Fruit fly (Drosophila melanogaster) whole organism, embryonic: Measurements from ENCODE around the gene CG15322.

Experiments
- Adf1 ChIP-seq: fragments of 200-800 bp; sonication (Bioruptor generic); IDR thresholded peaks from 2 replicates; pipeline ENCODE4 v1.3.6; 2022; ENCODE audit warnings: missing biosample characterization, missing genetic modification characterization
- Aef1 ChIP-seq: fragments of 200-800 bp; sonication (Bioruptor generic); IDR thresholded peaks from 3 replicates; pipeline ENCODE4 v1.3.6; 2022; ENCODE audit warnings: missing biosample characterization, missing genetic modification characterization
- Atf6 ChIP-seq: fragments of 200-800 bp; sonication (Bioruptor generic); IDR thresholded peaks from 2 replicates; pipeline ENCODE4 v1.3.6; 2022; ENCODE audit warnings: missing biosample characterization, missing genetic modification characterization
- BEAF-32 ChIP-seq: fragments of 200-800 bp; sonication (Bioruptor generic); optimal IDR thresholded peaks from 3 replicates; lab custom pipeline; 2017; ENCODE audit warnings: missing biosample characterization, missing genetic modification characterization, mild to moderate bottlenecking, moderate library complexity, missing genetic modification reagents
- BtbVII ChIP-seq: fragments of 200-800 bp; sonication (Bioruptor generic); optimal IDR thresholded peaks from 3 replicates; lab custom pipeline; 2017; ENCODE audit warnings: missing biosample characterization, mild to moderate bottlenecking, missing genetic modification characterization
- CG10565 ChIP-seq: fragments of 200-800 bp; sonication (Bioruptor generic); optimal IDR thresholded peaks from 3 replicates; lab custom pipeline; 2016; ENCODE audit warnings: missing biosample characterization, mild to moderate bottlenecking, missing genetic modification characterization
- CG10959 ChIP-seq: fragments of 200-800 bp; sonication (Bioruptor generic); IDR thresholded peaks from 2 replicates; pipeline ENCODE4 v1.3.6; 2022; ENCODE audit warnings: missing biosample characterization, missing genetic modification characterization
- CG11247 ChIP-seq: fragments of 200-800 bp; sonication (Bioruptor generic); IDR thresholded peaks from 2 replicates; pipeline ENCODE4 v1.3.6; 2022; ENCODE audit warnings: missing biosample characterization, missing genetic modification characterization
- CG11723 ChIP-seq: fragments of 200-800 bp; sonication (Bioruptor generic); optimal IDR thresholded peaks from 2 replicates; lab custom pipeline; 2017; ENCODE audit warnings: missing biosample characterization, mild to moderate bottlenecking, missing genetic modification characterization
- CG13624 ChIP-seq: fragments of 200-800 bp; sonication (Bioruptor generic); optimal IDR thresholded peaks from 2 replicates; lab custom pipeline; 2016; ENCODE audit warnings: missing biosample characterization, missing genetic modification characterization
- CG15601 ChIP-seq: fragments of 200-800 bp; sonication (Bioruptor generic); optimal IDR thresholded peaks from 3 replicates; lab custom pipeline; 2019; ENCODE audit warnings: missing biosample characterization, mild to moderate bottlenecking, missing genetic modification characterization, moderate library complexity
- CG16815 ChIP-seq: fragments of 200-800 bp; sonication (Bioruptor generic); optimal IDR thresholded peaks from 3 replicates; lab custom pipeline; 2017; ENCODE audit warnings: missing biosample characterization, mild to moderate bottlenecking, missing genetic modification characterization
- CG17612 ChIP-seq: fragments of 200-800 bp; sonication (Bioruptor generic); IDR thresholded peaks from 2 replicates; pipeline ENCODE4 v1.3.6; 2022; ENCODE audit warnings: missing biosample characterization, missing genetic modification characterization
- CG18011 ChIP-seq: fragments of 200-800 bp; sonication (Bioruptor generic); optimal IDR thresholded peaks from 2 replicates; lab custom pipeline; 2017; ENCODE audit warnings: missing biosample characterization, missing genetic modification characterization, mild to moderate bottlenecking, moderate library complexity, missing genotype
- CG18599 ChIP-seq: fragments of 200-800 bp; sonication (Bioruptor generic); optimal IDR thresholded peaks from 3 replicates; lab custom pipeline; 2017; ENCODE audit warnings: missing biosample characterization, missing genetic modification characterization, mild to moderate bottlenecking, moderate library complexity, missing genetic modification reagents
- CG2202 ChIP-seq: fragments of 200-800 bp; sonication (Bioruptor generic); optimal IDR thresholded peaks from 2 replicates; lab custom pipeline; 2018; ENCODE audit warnings: missing biosample characterization, mild to moderate bottlenecking, missing genetic modification characterization
- CG31388 ChIP-seq: fragments of 200-800 bp; sonication (Bioruptor generic); optimal IDR thresholded peaks from 2 replicates; lab custom pipeline; 2016; ENCODE audit warnings: missing biosample characterization, missing genetic modification characterization
- CG3163 ChIP-seq: fragments of 200-800 bp; sonication (Bioruptor generic); optimal IDR thresholded peaks from 3 replicates; lab custom pipeline; 2016; ENCODE audit warnings: missing biosample characterization, missing genetic modification characterization
- CG3407 ChIP-seq: fragments of 200-800 bp; sonication (Bioruptor generic); optimal IDR thresholded peaks from 2 replicates; lab custom pipeline; 2018; ENCODE audit warnings: missing biosample characterization, mild to moderate bottlenecking, missing genetic modification characterization
- CG4730 ChIP-seq: fragments of 200-800 bp; sonication (Bioruptor generic); IDR thresholded peaks from 2 replicates; pipeline ENCODE4 v1.3.6; 2022; ENCODE audit warnings: missing biosample characterization, missing genetic modification characterization
- CG6654 ChIP-seq: fragments of 200-800 bp; sonication (Bioruptor generic); optimal IDR thresholded peaks from 2 replicates; lab custom pipeline; 2017; ENCODE audit warnings: missing biosample characterization, mild to moderate bottlenecking, missing genetic modification characterization
- CG6683 ChIP-seq: fragments of 200-800 bp; sonication (Bioruptor generic); optimal IDR thresholded peaks from 2 replicates; lab custom pipeline; 2017; ENCODE audit warnings: missing biosample characterization, mild to moderate bottlenecking, missing genetic modification characterization, missing genetic modification reagents
- CG6813 ChIP-seq: fragments of 200-800 bp; sonication (Bioruptor generic); optimal IDR thresholded peaks from 2 replicates; lab custom pipeline; 2017; ENCODE audit warnings: missing biosample characterization, missing genetic modification characterization, mild to moderate bottlenecking, moderate library complexity, missing genetic modification reagents
- CG8944 ChIP-seq: fragments of 200-800 bp; sonication (Bioruptor generic); optimal IDR thresholded peaks from 3 replicates; lab custom pipeline; 2016; ENCODE audit warnings: missing biosample characterization, missing genetic modification characterization
- CG9437 ChIP-seq: fragments of 200-800 bp; sonication (Bioruptor generic); optimal IDR thresholded peaks from 2 replicates; lab custom pipeline; 2018; ENCODE audit warnings: missing biosample characterization, mild to moderate bottlenecking, missing genetic modification characterization
- Doc3 ChIP-seq: fragments of 200-800 bp; sonication (Bioruptor generic); IDR thresholded peaks from 3 replicates; pipeline ENCODE4 v1.3.6; 2022; ENCODE audit warnings: missing biosample characterization, missing genetic modification characterization; ENCODE audit not compliant: partially characterized antibody
- Dp ChIP-seq: fragments of 200-800 bp; sonication (Bioruptor generic); optimal IDR thresholded peaks from 2 replicates; lab custom pipeline; 2018; ENCODE audit warnings: missing biosample characterization, mild to moderate bottlenecking, missing genetic modification characterization, moderate library complexity
- Drgx ChIP-seq: fragments of 200-800 bp; sonication (Bioruptor generic); IDR thresholded peaks from 2 replicates; pipeline ENCODE4 v1.3.6; 2022; ENCODE audit warnings: missing biosample characterization, missing genetic modification characterization
- Elba2 ChIP-seq: fragments of 200-800 bp; sonication (Bioruptor generic); optimal IDR thresholded peaks from 3 replicates; lab custom pipeline; 2016; ENCODE audit warnings: missing biosample characterization, missing genetic modification characterization
- Hey ChIP-seq: fragments of 200-800 bp; sonication (Bioruptor generic); optimal IDR thresholded peaks from 3 replicates; lab custom pipeline; 2018; ENCODE audit warnings: missing biosample characterization, mild to moderate bottlenecking, missing genetic modification characterization
- Hr51 ChIP-seq, 2 experiments: fragments of 200-800 bp; sonication (Bioruptor generic); optimal IDR thresholded peaks; 2 replicates in 1 of 2; 3 replicates in 1 of 2; lab custom pipeline; 2016 to 2018; ENCODE audit warnings: missing biosample characterization in 2 of 2, missing genetic modification characterization in 2 of 2, mild to moderate bottlenecking in 1 of 2, moderate library complexity in 1 of 2
- Myb ChIP-seq: fragments of 200-800 bp; sonication (Bioruptor generic); optimal IDR thresholded peaks from 2 replicates; lab custom pipeline; 2016; ENCODE audit warnings: missing biosample characterization, missing genetic modification characterization
- Rfx ChIP-seq: fragments of 200-800 bp; sonication (Bioruptor generic); IDR thresholded peaks from 2 replicates; pipeline ENCODE4 v1.3.6; 2022; ENCODE audit warnings: missing biosample characterization, missing genetic modification characterization
- Scr ChIP-seq: fragments of 200-800 bp; sonication (Bioruptor generic); IDR thresholded peaks from 2 replicates; pipeline ENCODE4 v1.3.6; 2022; ENCODE audit warnings: missing biosample characterization, missing genetic modification characterization; ENCODE audit not compliant: partially characterized antibody
- Six4 ChIP-seq: fragments of 200-800 bp; sonication (Bioruptor generic); optimal IDR thresholded peaks from 2 replicates; lab custom pipeline; 2016; ENCODE audit warnings: missing biosample characterization, missing genetic modification characterization
- TFAM ChIP-seq: fragments of 200-800 bp; sonication (Bioruptor generic); optimal IDR thresholded peaks from 2 replicates; lab custom pipeline; 2017; ENCODE audit warnings: missing biosample characterization, missing genetic modification characterization, inconsistent platforms
- bab2 ChIP-seq: fragments of 200-800 bp; sonication (Bioruptor generic); optimal IDR thresholded peaks from 2 replicates; lab custom pipeline; 2016; ENCODE audit warnings: missing biosample characterization, missing genetic modification characterization
- eyg ChIP-seq: fragments of 200-800 bp; sonication (Bioruptor generic); optimal IDR thresholded peaks from 3 replicates; lab custom pipeline; 2016; ENCODE audit warnings: missing biosample characterization, missing genetic modification characterization
- fru ChIP-seq: fragments of >200 bp; optimal IDR thresholded peaks from 2 replicates; lab custom pipeline; 2017
- ftz-f1 ChIP-seq: fragments of 200-800 bp; sonication (Bioruptor generic); optimal IDR thresholded peaks from 2 replicates; lab custom pipeline; 2016; ENCODE audit warnings: missing biosample characterization, missing genetic modification characterization
- gsb-n ChIP-seq: fragments of 200-800 bp; sonication (Bioruptor generic); optimal IDR thresholded peaks from 3 replicates; lab custom pipeline; 2018; ENCODE audit warnings: missing biosample characterization, mild to moderate bottlenecking, missing genetic modification characterization
- hkb ChIP-seq, 2 experiments: fragments of 200-800 bp in 1 of 2; fragments of >200 bp in 1 of 2; sonication (Bioruptor generic) in 1 of 2; IDR thresholded peaks in 1 of 2; optimal IDR thresholded peaks in 1 of 2; 2 replicates each; pipeline versions ENCODE4 v1.3.6 to Lab custom; 2017 to 2022; ENCODE audit warnings: missing biosample characterization in 1 of 2, missing genetic modification characterization in 1 of 2
- ind ChIP-seq: fragments of 200-800 bp; sonication (Bioruptor generic); optimal IDR thresholded peaks from 3 replicates; lab custom pipeline; 2016; ENCODE audit warnings: missing biosample characterization, missing genetic modification characterization
- inv ChIP-seq: fragments of 200-800 bp; sonication (Bioruptor generic); IDR thresholded peaks from 2 replicates; pipeline ENCODE4 v1.3.6; 2022; ENCODE audit warnings: missing biosample characterization, missing genetic modification characterization; ENCODE audit not compliant: partially characterized antibody
- psq ChIP-seq: fragments of 200-800 bp; sonication (Bioruptor generic); optimal IDR thresholded peaks from 2 replicates; lab custom pipeline; 2017; ENCODE audit warnings: missing biosample characterization, missing genetic modification characterization
- rib ChIP-seq: fragments of 200-800 bp; sonication (Bioruptor generic); IDR thresholded peaks from 2 replicates; pipeline ENCODE4 v1.3.6; 2022; ENCODE audit warnings: missing biosample characterization, missing genetic modification characterization
- slou ChIP-seq: fragments of 200-800 bp; sonication (Bioruptor generic); optimal IDR thresholded peaks from 3 replicates; lab custom pipeline; 2016; ENCODE audit warnings: missing biosample characterization, missing genetic modification characterization
- unc-4 ChIP-seq: fragments of 200-800 bp; sonication (Bioruptor generic); IDR thresholded peaks from 2 replicates; pipeline ENCODE4 v1.3.6; 2022; ENCODE audit warnings: missing biosample characterization, missing genetic modification characterization; ENCODE audit not compliant: partially characterized antibody
- vvl ChIP-seq: fragments of 200-800 bp; sonication (Bioruptor generic); IDR thresholded peaks from 2 replicates; pipeline ENCODE4 v1.3.6; 2022; ENCODE audit warnings: missing biosample characterization, missing genetic modification characterization
- yki ChIP-seq: fragments of >200 bp; optimal IDR thresholded peaks from 3 replicates; lab custom pipeline; 2018

Gene CG15322

DNA sequence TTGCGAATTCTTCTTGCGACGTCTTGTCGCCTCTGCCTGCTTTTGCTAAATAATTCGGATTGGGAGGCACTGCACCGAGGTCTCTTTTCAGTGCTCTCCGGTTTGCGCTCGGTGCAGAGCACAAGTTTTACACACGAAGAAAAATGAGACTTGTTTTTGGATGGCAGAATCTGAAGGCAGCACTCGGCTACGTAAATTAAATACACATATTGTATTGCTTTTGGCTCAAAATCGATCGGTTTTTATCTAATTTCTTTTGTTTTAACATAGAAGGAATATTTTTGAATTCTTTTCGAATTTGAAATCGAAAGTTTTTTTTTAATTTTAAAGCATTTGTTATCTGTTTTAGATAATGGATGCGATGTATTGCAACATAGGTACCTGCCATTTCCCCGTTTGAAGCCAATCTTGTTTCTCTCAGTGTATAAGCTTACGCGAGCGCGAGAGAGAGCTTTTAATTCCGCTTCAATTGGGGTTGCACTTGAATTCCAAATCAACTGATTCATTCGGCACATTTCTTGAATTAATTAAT, 40.2 kb downstream of the CG15322 start, which contains the start of gene AnxB10 (continued):
- TF ChIP-seq CG10959 (GFP tag; lab: Robert Waterston, UW) = no peak
- no peak for TF ChIP-seq CG18011
- peak; percentile 31 for TF ChIP-seq bab2 (GFP tag; lab: Kevin White, UChicago)
- TF ChIP-seq Six4 (GFP tag; lab: Kevin White, UChicago) = peak; percentile 61
- TF ChIP-seq CG4730 = 0 out of 2 replicates have a peak, but pooled peaks have one; percentile 47
- TF ChIP-seq Elba2 (GFP tag; lab: Kevin White, UChicago) = no peak
- TF ChIP-seq unc-4 (GFP tag; lab: Robert Waterston, UW) = no peak
- peak; percentile 47 for TF ChIP-seq CG8944 (GFP tag; lab: Kevin White, UChicago)
- no peak for TF ChIP-seq Scr
- no peak for TF ChIP-seq CG17612 (GFP tag; lab: Robert Waterston, UW)
- TF ChIP-seq hkb (optimal IDR thresholded peaks at IDR 0.05; lab: Kevin White, UChicago) = no peak
- TF ChIP-seq hkb (GFP tag; IDR thresholded peaks at IDR 0.05; lab: Robert Waterston, UW) = peak; percentile 67
- TF ChIP-seq psq (GFP tag; lab: Kevin White, UChicago) = no peak
- peak; percentile 93 for TF ChIP-seq Drgx (GFP tag; lab: Robert Waterston, UW)
- TF ChIP-seq ind = peak; percentile 73
- peak; percentile 58 for TF ChIP-seq vvl (GFP tag; lab: Robert Waterston, UW)
- TF ChIP-seq Doc3 (GFP tag; lab: Robert Waterston, UW) = no peak
- TF ChIP-seq BEAF-32 (GFP tag; lab: Kevin White, UChicago) = no peak
- peak; percentile 4 for TF ChIP-seq CG6654 (GFP tag; lab: Kevin White, UChicago)
- peak; percentile 4 for TF ChIP-seq Myb (GFP tag; lab: Kevin White, UChicago)
- TF ChIP-seq CG6683 (GFP tag; lab: Kevin White, UChicago) = peak; percentile 23
- no peak for TF ChIP-seq CG3407
- peak; percentile 26 for TF ChIP-seq CG13624
- TF ChIP-seq Hr51 (GFP tag; optimal IDR thresholded peaks at IDR 0.05; lab: Kevin White, UChicago) = peak in 1 of 2 experiments; percentile 75
- peak; percentile 47; the same call in 2 of the 3 replicates for TF ChIP-seq Aef1 (GFP tag; lab: Robert Waterston, UW)
- TF ChIP-seq CG9437 (GFP tag; lab: Kevin White, UChicago) = peak; percentile 49
- no peak for TF ChIP-seq CG11247 (GFP tag; lab: Robert Waterston, UW)
- TF ChIP-seq CG11723 (GFP tag; lab: Kevin White, UChicago) = peak; percentile 26
- no peak for TF ChIP-seq CG10565 (GFP tag; lab: Kevin White, UChicago)
- TF ChIP-seq rib = no peak
- no peak for TF ChIP-seq Dp (GFP tag; lab: Kevin White, UChicago)
- TF ChIP-seq Rfx = peak; percentile 56
- no peak for TF ChIP-seq yki (lab: Kevin White, UChicago)
- TF ChIP-seq CG18599 (GFP tag; lab: Kevin White, UChicago) = peak; percentile 76
- peak; percentile 58 for TF ChIP-seq CG6813
- TF ChIP-seq Adf1 (GFP tag; lab: Robert Waterston, UW) = no peak
- no peak for TF ChIP-seq slou (GFP tag; lab: Kevin White, UChicago)
- peak; percentile 7 for TF ChIP-seq CG15601 (tag; lab: Kevin White, UChicago)
- TF ChIP-seq CG2202 = no peak
- peak; percentile 14 for TF ChIP-seq gsb-n
- no peak for TF ChIP-seq TFAM
- TF ChIP-seq CG31388 (GFP tag; lab: Kevin White, UChicago) = no peak
- peak; percentile 36; the same call in 1 of the 2 replicates for TF ChIP-seq Atf6 (GFP tag; lab: Robert Waterston, UW)
- no peak for TF ChIP-seq fru
- TF ChIP-seq ftz-f1 (GFP tag; lab: Kevin White, UChicago) = no peak
- TF ChIP-seq eyg (GFP tag; lab: Kevin White, UChicago) = no peak
- peak; percentile 3 for TF ChIP-seq CG3163 (GFP tag; lab: Kevin White, UChicago)
- TF ChIP-seq CG16815 (GFP tag; lab: Kevin White, UChicago) = no peak
- peak; percentile 46 for TF ChIP-seq BtbVII (GFP tag; lab: Kevin White, UChicago)
- TF ChIP-seq inv (GFP tag; lab: Robert Waterston, UW) = no peak
- TF ChIP-seq Hey (tag; lab: Kevin White, UChicago) = no peak
